Fruit fly (Drosophila melanogaster) whole organism: ENCODE results near the gene SkpD.

ENCODE experiments used
- CG8478 ChIP-seq: fragments of >200 bp; optimal IDR thresholded peaks from 2 replicates; lab custom pipeline; 2018; ENCODE audit warnings: inconsistent platforms
- Dll ChIP-seq: fragments of >200 bp; optimal IDR thresholded peaks from 2 replicates; lab custom pipeline; 2017
- EcR ChIP-seq, 2 experiments: fragments of >200 bp; optimal IDR thresholded peaks; 2 replicates each; lab custom pipeline; 2017; ENCODE audit warnings: missing biosample characterization in 2 of 2, missing genetic modification characterization in 2 of 2, missing genetic modification reagents in 2 of 2
- pan ChIP-seq: fragments of >200 bp; optimal IDR thresholded peaks from 2 replicates; lab custom pipeline; 2017
- psq ChIP-seq: fragments of >200 bp; optimal IDR thresholded peaks from 2 replicates; lab custom pipeline; 2017
- usp ChIP-seq: fragments of >200 bp; optimal IDR thresholded peaks from 2 replicates; lab custom pipeline; 2017; ENCODE audit warnings: missing biosample characterization, missing genetic modification characterization, mixed read lengths

The SkpD gene

dm6 chrX:19818617-19819016 is 6.1 kb downstream of the SkpD start:
- TF ChIP-seq psq (lab: Kevin White, UChicago), result no peak
- no peak for TF ChIP-seq CG8478 (lab: Kevin White, UChicago)
- no peak for TF ChIP-seq EcR (GFP tag; optimal IDR thresholded peaks at IDR 0.05; lab: Kevin White, UChicago)
- no peak for TF ChIP-seq usp (GFP tag; lab: Kevin White, UChicago)
- no peak for TF ChIP-seq Dll (lab: Kevin White, UChicago)
- TF ChIP-seq pan (lab: Kevin White, UChicago), result no peak

dm6 chrX:19823980-19824379 is 11.5 kb downstream of the SkpD start, which contains the start of gene SkpE:
Gene SkpE, minus strand, starts transcription at chrX:19824080.
- TF ChIP-seq Dll (lab: Kevin White, UChicago) (no peak), EcR (GFP tag; optimal IDR thresholded peaks at IDR 0.05; lab: Kevin White, UChicago) (no peak), pan (lab: Kevin White, UChicago) (no peak)

DNA sequence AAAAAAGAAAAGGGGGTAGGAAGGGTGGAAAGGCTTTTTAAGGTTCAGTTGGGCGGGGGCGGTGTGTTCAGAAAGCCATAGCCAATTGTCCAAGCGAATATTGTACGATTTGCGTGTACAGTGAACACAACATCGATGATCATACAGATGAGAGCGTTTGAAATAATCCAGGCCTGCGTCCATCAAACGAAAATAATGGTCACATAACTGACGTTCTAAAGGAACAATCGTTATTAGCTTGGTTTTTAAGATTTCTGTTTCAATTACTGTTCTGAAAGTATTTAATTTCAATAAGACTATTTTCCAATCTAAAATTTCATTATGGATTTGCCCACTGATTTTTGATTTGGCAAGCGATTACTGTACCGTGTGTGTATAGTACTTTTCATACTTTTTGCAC is 12.7 kb downstream of the SkpD start:
- TF ChIP-seq Dll (lab: Kevin White, UChicago) (no peak), pan (lab: Kevin White, UChicago) (no peak), CG8478 (lab: Kevin White, UChicago) (no peak), EcR (GFP tag; optimal IDR thresholded peaks at IDR 0.05; lab: Kevin White, UChicago) (no peak), psq (lab: Kevin White, UChicago) (no peak), usp (GFP tag; lab: Kevin White, UChicago) (no peak)

- TF ChIP-seq EcR (GFP tag; optimal IDR thresholded peaks at IDR 0.05; lab: Kevin White, UChicago) (no peak), Dll (lab: Kevin White, UChicago) (no peak), CG8478 (lab: Kevin White, UChicago) (no peak), pan (lab: Kevin White, UChicago) (no peak)
Measured at dm6 chrX:19827762-19828161, 15.2 kb downstream of the SkpD start.

DNA sequence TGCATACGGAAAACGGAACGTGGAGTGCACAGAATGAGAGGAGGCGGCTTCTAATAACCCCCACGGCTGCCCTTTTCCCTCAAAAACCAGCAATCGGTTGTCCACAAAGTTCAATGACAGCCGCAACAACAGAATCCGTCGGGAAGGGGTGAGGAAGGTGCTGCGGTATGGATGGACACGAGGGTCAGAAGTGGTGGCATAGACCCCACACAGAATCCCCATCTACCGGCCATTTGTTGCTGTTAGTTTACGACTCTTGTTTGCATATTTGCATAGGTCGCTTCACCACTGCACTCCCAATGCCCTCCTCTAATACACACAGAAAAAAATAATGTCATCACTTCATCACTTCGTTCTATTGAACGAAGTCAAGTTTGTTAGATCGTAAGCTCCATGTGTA is 26.5 kb downstream of the SkpD start:
- no peak for TF ChIP-seq pan (lab: Kevin White, UChicago)
- no peak for TF ChIP-seq psq (lab: Kevin White, UChicago)
- no peak for TF ChIP-seq Dll (lab: Kevin White, UChicago)
- TF ChIP-seq usp (GFP tag; lab: Kevin White, UChicago), result no peak
- TF ChIP-seq EcR (GFP tag; optimal IDR thresholded peaks at IDR 0.05; lab: Kevin White, UChicago), result no peak
- TF ChIP-seq CG8478 (lab: Kevin White, UChicago), result no peak

DNA sequence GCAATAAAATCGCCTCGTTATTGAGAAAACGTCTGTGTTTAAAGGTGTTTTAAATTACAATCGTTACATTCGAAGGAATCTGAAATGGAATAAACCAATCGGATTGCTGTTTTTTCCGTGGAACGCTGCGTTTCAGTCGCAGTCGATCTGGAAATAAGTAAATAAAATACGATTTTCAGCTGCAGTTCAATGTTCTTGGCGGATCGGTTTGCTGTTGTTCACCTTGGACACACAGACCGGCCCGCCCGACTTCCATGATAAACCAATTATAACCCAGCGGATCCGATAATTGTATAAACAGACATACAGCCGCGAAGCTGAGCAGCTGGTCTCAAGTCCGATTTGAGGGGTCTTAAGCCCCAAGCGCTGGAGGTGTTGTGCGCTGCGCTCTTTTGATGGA is 27.8 kb downstream of the SkpD start:
- TF ChIP-seq Dll (lab: Kevin White, UChicago) (no peak), EcR (GFP tag; optimal IDR thresholded peaks at IDR 0.05; lab: Kevin White, UChicago) (no peak), pan (lab: Kevin White, UChicago) (no peak), usp (GFP tag; lab: Kevin White, UChicago) (no peak), CG8478 (lab: Kevin White, UChicago) (no peak), psq (lab: Kevin White, UChicago) (no peak)

DNA sequence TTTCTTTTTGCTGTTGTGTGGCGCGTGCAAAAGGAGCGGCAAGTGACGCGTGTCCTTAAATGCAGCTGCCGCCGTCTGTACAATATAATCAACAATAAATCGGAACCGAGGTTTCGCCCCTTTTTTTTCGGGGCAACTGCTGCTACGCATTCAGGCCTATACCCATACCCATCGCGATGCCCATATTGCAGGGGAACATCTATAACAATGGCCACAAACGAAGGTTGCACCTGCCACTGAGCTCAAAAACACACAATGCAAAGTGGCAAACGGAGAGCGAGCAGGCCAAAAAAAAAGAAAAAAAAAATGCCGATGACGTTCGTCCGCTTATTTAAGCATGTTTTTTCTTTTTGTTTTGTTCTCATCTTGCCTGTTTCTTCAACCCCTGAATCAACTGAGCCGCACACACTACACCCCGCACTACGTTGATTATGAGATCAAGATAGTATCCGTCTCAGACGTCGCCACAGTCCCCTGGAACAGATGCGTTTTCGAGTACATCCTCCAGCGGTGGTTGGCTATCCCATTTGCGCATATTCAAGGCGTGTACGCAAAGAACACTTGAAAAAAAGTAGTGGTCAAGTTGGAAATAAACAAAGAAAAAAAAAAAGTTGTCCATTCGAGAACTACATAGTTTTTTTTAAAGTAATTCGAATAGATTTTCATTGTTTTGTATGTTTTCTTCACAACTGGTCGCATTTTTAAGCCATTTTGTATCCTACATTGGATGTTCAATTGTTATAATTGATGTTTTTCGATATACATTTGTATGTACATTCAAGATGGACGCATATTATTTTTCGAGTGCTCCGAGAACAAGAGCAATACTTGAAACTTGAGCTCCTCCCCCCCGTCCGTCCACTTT is 30.1 kb downstream of the SkpD start:
- no peak for TF ChIP-seq CG8478 (lab: Kevin White, UChicago)
- no peak for TF ChIP-seq psq (lab: Kevin White, UChicago)
- no peak for TF ChIP-seq usp (GFP tag; lab: Kevin White, UChicago)
- no peak for TF ChIP-seq Dll (lab: Kevin White, UChicago)
- no peak for TF ChIP-seq EcR (GFP tag; optimal IDR thresholded peaks at IDR 0.05; lab: Kevin White, UChicago)
- TF ChIP-seq pan (lab: Kevin White, UChicago), result no peak

DNA sequence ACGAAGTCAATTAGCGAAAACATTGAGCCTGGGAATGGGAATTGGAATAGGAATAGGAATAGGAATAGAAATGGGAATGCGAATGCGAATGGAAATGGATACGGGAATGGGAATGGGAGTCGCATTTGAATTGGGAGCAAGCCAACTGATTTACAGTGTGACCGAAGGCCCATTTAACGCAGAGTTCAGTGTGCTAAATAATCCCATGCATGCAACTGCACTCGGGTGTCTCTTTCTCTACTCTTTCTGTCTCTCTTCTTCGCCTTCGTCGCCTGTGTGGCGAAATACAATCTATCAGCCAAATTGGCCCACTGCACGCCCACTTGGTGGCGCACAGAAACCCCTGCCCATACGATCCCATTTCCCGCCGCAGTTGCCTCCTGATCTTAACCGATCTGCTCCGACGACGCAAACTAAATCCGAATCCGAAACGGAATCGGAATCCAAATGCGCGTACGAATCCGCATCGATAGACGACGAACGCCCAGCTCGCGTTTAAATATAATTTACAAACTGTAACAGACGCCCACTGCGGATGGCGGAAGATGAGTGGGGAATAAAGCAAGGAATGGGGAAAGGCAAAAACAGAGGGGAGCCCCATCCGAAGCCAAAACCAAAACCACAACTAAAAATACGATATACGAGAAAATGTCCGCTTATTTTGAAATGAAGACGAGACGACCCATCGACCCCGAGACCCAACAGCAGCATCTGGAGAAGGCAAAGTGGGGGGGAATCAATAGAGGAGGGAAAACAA is 31.7 kb downstream of the SkpD start:
- TF ChIP-seq usp (GFP tag; lab: Kevin White, UChicago) (no peak), psq (lab: Kevin White, UChicago) (no peak), CG8478 (lab: Kevin White, UChicago) (no peak), pan (lab: Kevin White, UChicago) (no peak), Dll (lab: Kevin White, UChicago) (no peak), EcR (GFP tag; optimal IDR thresholded peaks at IDR 0.05; lab: Kevin White, UChicago) (no peak)

- TF ChIP-seq psq (lab: Kevin White, UChicago) (no peak), CG8478 (lab: Kevin White, UChicago) (no peak), EcR (GFP tag; optimal IDR thresholded peaks at IDR 0.05; lab: Kevin White, UChicago) (no peak), pan (lab: Kevin White, UChicago) (no peak), usp (GFP tag; lab: Kevin White, UChicago) (no peak), Dll (lab: Kevin White, UChicago) (no peak)
Measured at dm6 chrX:19845557-19846072, 33.1 kb downstream of the SkpD start.

DNA sequence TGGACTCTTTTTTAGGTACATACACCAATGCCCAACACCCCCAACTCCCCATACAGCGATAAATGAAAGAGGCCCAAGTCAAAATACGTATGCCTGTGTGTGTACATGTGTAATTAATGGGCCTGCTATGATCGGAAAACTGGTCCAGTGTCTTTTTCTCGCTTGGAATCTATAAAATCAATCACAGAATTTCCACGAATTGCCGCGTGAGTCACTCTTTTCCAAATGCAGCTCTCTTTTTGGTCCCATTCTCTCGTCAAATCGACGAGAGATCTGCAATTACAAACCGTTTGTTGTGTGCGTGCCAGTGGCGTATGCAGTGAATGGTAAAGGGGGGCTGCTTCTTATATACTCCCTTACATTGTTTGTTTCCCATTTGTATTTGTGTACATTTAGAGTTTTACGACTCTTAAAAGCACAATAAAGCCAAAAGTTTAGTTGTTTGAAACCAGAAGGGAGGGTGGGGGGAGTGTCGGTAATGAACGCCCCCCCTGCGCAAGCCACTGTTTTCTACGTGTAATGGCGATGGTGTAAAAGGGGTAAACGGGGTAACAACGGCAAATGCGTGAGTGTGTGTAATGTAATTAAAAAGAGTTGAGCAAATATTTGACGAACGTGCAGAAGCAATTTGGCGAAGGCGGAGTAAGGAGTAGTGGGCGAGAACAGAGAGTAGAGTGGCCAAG is 34.3 kb downstream of the SkpD start:
- TF ChIP-seq psq (lab: Kevin White, UChicago) (no peak), Dll (lab: Kevin White, UChicago) (peak; percentile 23), EcR (GFP tag; optimal IDR thresholded peaks at IDR 0.05; lab: Kevin White, UChicago) (no peak)
